Worm (Caenorhabditis elegans) whole organism, L1 larva: ENCODE results near the gene npr-22.

Experiments
- C16A3.4 ChIP-seq: fragments of 150-350 bp; optimal IDR thresholded peaks from 2 replicates; lab custom pipeline; 2014; ENCODE audit warnings: missing biosample characterization, missing genetic modification characterization
- C34B4.2 ChIP-seq: sonication (generic microtip); optimal IDR thresholded peaks from 2 replicates; lab custom pipeline; 2017; ENCODE audit warnings: mild to moderate bottlenecking, missing genetic modification characterization, missing compliant biosample characterization
- F16B12.6 ChIP-seq: fragments of 150-350 bp; optimal IDR thresholded peaks from 2 replicates; lab custom pipeline; 2014; ENCODE audit warnings: missing biosample characterization, missing genetic modification characterization
- aha-1 ChIP-seq: fragments of 150-350 bp; optimal IDR thresholded peaks from 2 replicates; lab custom pipeline; 2014; ENCODE audit warnings: missing biosample characterization, missing genetic modification characterization
- blmp-1 ChIP-seq: fragments of 150-350 bp; optimal IDR thresholded peaks from 2 replicates; lab custom pipeline; 2014; ENCODE audit warnings: missing biosample characterization, missing genetic modification characterization
- ceh-82 ChIP-seq, 3 experiments: fragments of 150-350 bp in 1 of 3; sonication (generic microtip) in 2 of 3; optimal IDR thresholded peaks; 2 replicates each; lab custom pipeline; 2014 to 2017; ENCODE audit warnings: missing biosample characterization in 3 of 3, missing genetic modification characterization in 3 of 3
- ceh-88 ChIP-seq: fragments of 200-800 bp; sonication (Bioruptor generic); IDR thresholded peaks from 2 replicates; pipeline ENCODE4 v1.3.6; 2022; ENCODE audit warnings: missing genetic modification characterization, missing compliant biosample characterization
- ceh-90 ChIP-seq: sonication (generic microtip); optimal IDR thresholded peaks from 2 replicates; lab custom pipeline; 2016; ENCODE audit warnings: missing genetic modification characterization, missing compliant biosample characterization
- ces-1 ChIP-seq: fragments of 150-350 bp; optimal IDR thresholded peaks from 2 replicates; lab custom pipeline; 2014; ENCODE audit warnings: missing biosample characterization, missing genetic modification reagents, missing genetic modification characterization
- dpl-1 ChIP-seq, 3 experiments: fragments of 150-350 bp in 2 of 3; sonication (generic microtip) in 1 of 3; optimal IDR thresholded peaks; 2 replicates each; lab custom pipeline; 2014 to 2017; ENCODE audit warnings: missing biosample characterization in 3 of 3, missing genetic modification characterization in 3 of 3, missing genetic modification reagents in 3 of 3
- dsc-1 ChIP-seq: sonication (generic microtip); optimal IDR thresholded peaks from 2 replicates; lab custom pipeline; 2016; ENCODE audit warnings: mild to moderate bottlenecking, missing genetic modification characterization, missing compliant biosample characterization
- efl-1 ChIP-seq, 4 experiments: fragments of 150-350 bp; optimal IDR thresholded peaks in 3 of 4; peaks in 1 of 4; 1 replicate in 1 of 4; 2 replicates in 3 of 4; lab custom pipeline; 2014; ENCODE audit warnings: missing biosample characterization in 2 of 4, missing genetic modification characterization in 2 of 4, missing genetic modification reagents in 2 of 4
- efl-3 ChIP-seq: fragments of 200-800 bp; sonication (Bioruptor generic); optimal IDR thresholded peaks from 2 replicates; lab custom pipeline; 2018; ENCODE audit warnings: mild to moderate bottlenecking, missing genetic modification characterization, missing compliant biosample characterization
- egl-27 ChIP-seq, 2 experiments: fragments of 150-350 bp in 1 of 2; sonication (generic microtip); optimal IDR thresholded peaks; 3 replicates each; lab custom pipeline; 2017 to 2018; ENCODE audit warnings: missing biosample characterization in 2 of 2, missing genetic modification characterization in 2 of 2, missing genetic modification reagents in 2 of 2
- elt-3 ChIP-seq, 6 experiments: fragments of 150-350 bp in 1 of 6; sonication (generic microtip); optimal IDR thresholded peaks; 2 replicates each; lab custom pipeline; 2017 to 2018; ENCODE audit warnings: missing biosample characterization in 6 of 6, missing genetic modification characterization in 6 of 6, inconsistent platforms in 1 of 6
- ets-5 ChIP-seq: fragments of 200-800 bp; sonication (Bioruptor generic); IDR thresholded peaks from 2 replicates; pipeline ENCODE4 v1.3.6; 2022; ENCODE audit warnings: missing genetic modification characterization, missing compliant biosample characterization
- fkh-4 ChIP-seq: sonication (generic microtip); optimal IDR thresholded peaks from 2 replicates; lab custom pipeline; 2016; ENCODE audit warnings: missing compliant biosample characterization, missing genetic modification characterization, borderline replicate concordance
- grh-1 ChIP-seq: fragments of 200-800 bp; sonication (Bioruptor generic); IDR thresholded peaks from 2 replicates; pipeline ENCODE4 v1.3.6; 2022; ENCODE audit warnings: missing genetic modification reagents, missing genetic modification characterization, missing compliant biosample characterization
- hlh-17 ChIP-seq: fragments of 200-800 bp; sonication (Bioruptor generic); optimal IDR thresholded peaks from 2 replicates; lab custom pipeline; 2018; ENCODE audit warnings: missing genetic modification characterization, mild to moderate bottlenecking, missing compliant biosample characterization, moderate library complexity, borderline replicate concordance
- hpl-2 ChIP-seq: fragments of 150-350 bp; optimal IDR thresholded peaks from 2 replicates; lab custom pipeline; 2014; ENCODE audit warnings: missing biosample characterization, missing genetic modification reagents, missing genetic modification characterization
- isw-1 ChIP-seq: fragments of 200-800 bp; sonication (Bioruptor generic); IDR thresholded peaks from 2 replicates; pipeline ENCODE4 v1.3.6; 2022; ENCODE audit warnings: missing genetic modification characterization, missing compliant biosample characterization
- jun-1 ChIP-seq: fragments of 150-350 bp; optimal IDR thresholded peaks from 2 replicates; lab custom pipeline; 2014; ENCODE audit warnings: missing biosample characterization, missing genetic modification reagents, missing genetic modification characterization
- lin-14 ChIP-seq: fragments of 200-800 bp; sonication (Bioruptor generic); optimal IDR thresholded peaks from 2 replicates; lab custom pipeline; 2018; ENCODE audit warnings: mild to moderate bottlenecking, missing genetic modification characterization, moderate library complexity, missing compliant biosample characterization
- lin-15B ChIP-seq: fragments of 150-350 bp; sonication (generic microtip); optimal IDR thresholded peaks from 3 replicates; lab custom pipeline; 2014; ENCODE audit warnings: missing biosample characterization, missing genetic modification characterization
- lin-35 ChIP-seq, 2 experiments: fragments of 150-350 bp; optimal IDR thresholded peaks; 2 replicates each; lab custom pipeline; 2014; ENCODE audit warnings: missing biosample characterization in 2 of 2, missing genetic modification characterization in 2 of 2, missing genetic modification reagents in 2 of 2
- lin-39 ChIP-seq: fragments of 150-350 bp; optimal IDR thresholded peaks from 2 replicates; lab custom pipeline; 2014; ENCODE audit warnings: missing biosample characterization, missing genetic modification reagents, missing genetic modification characterization
- lir-3 ChIP-seq: sonication (generic microtip); optimal IDR thresholded peaks from 2 replicates; lab custom pipeline; 2016; ENCODE audit warnings: mild to moderate bottlenecking, missing genetic modification characterization, moderate library complexity, missing compliant biosample characterization; ENCODE audit not compliant: poor library complexity
- mdl-1 ChIP-seq, 2 experiments: fragments of 150-350 bp; optimal IDR thresholded peaks; 2 replicates each; lab custom pipeline; 2014 to 2017; ENCODE audit warnings: missing biosample characterization in 2 of 2, missing genetic modification characterization in 2 of 2, inconsistent platforms in 1 of 2
- nhr-11 ChIP-seq: fragments of 150-350 bp; optimal IDR thresholded peaks from 2 replicates; lab custom pipeline; 2014; ENCODE audit warnings: missing biosample characterization, missing genetic modification characterization
- nhr-20 ChIP-seq: sonication (generic microtip); optimal IDR thresholded peaks from 2 replicates; lab custom pipeline; 2016; ENCODE audit warnings: mild to moderate bottlenecking, missing genetic modification characterization, missing compliant biosample characterization
- nhr-84 ChIP-seq: sonication (generic microtip); optimal IDR thresholded peaks from 2 replicates; lab custom pipeline; 2017; ENCODE audit warnings: missing biosample characterization, missing genetic modification characterization
- nhr-85 ChIP-seq: sonication (generic microtip); peaks from one replicate; lab custom pipeline; 2016; ENCODE audit warnings: missing genetic modification characterization, inconsistent platforms, missing compliant biosample characterization
- pax-3 ChIP-seq: fragments of 200-800 bp; sonication (Bioruptor generic); optimal IDR thresholded peaks from 2 replicates; lab custom pipeline; 2018; ENCODE audit warnings: mild to moderate bottlenecking, missing genetic modification characterization, moderate library complexity, missing compliant biosample characterization
- skn-1 ChIP-seq: fragments of 150-350 bp; optimal IDR thresholded peaks from 2 replicates; lab custom pipeline; 2014; ENCODE audit warnings: missing biosample characterization, missing genetic modification characterization
- snu-23 ChIP-seq: sonication (generic microtip); optimal IDR thresholded peaks from 2 replicates; lab custom pipeline; 2016; ENCODE audit warnings: missing genetic modification characterization, missing compliant biosample characterization
- sup-37 ChIP-seq: fragments of 200-800 bp; sonication (Bioruptor generic); optimal IDR thresholded peaks from 2 replicates; lab custom pipeline; 2018; ENCODE audit warnings: mild to moderate bottlenecking, missing genetic modification characterization, missing compliant biosample characterization
- swsn-7 ChIP-seq: sonication (generic microtip); optimal IDR thresholded peaks from 2 replicates; lab custom pipeline; 2016; ENCODE audit warnings: missing genetic modification characterization, missing compliant biosample characterization
- tlp-1 ChIP-seq: fragments of 150-350 bp; optimal IDR thresholded peaks from 2 replicates; lab custom pipeline; 2014; ENCODE audit warnings: missing biosample characterization, missing genetic modification characterization
- unc-130 ChIP-seq: fragments of 150-350 bp; optimal IDR thresholded peaks from 2 replicates; lab custom pipeline; 2017; ENCODE audit warnings: missing biosample characterization, missing genetic modification characterization, inconsistent platforms
- unc-62 ChIP-seq: fragments of 150-350 bp; optimal IDR thresholded peaks from 2 replicates; lab custom pipeline; 2014; ENCODE audit warnings: missing biosample characterization, missing genetic modification reagents, missing genetic modification characterization
- unc-86 ChIP-seq: sonication (generic microtip); optimal IDR thresholded peaks from 2 replicates; lab custom pipeline; 2016; ENCODE audit warnings: missing genetic modification characterization, missing compliant biosample characterization
- unc-98 ChIP-seq: fragments of 200-800 bp; sonication (Bioruptor generic); IDR thresholded peaks from 2 replicates; pipeline ENCODE4 v1.3.6; 2022; ENCODE audit warnings: missing genetic modification characterization, missing compliant biosample characterization
- vab-15 ChIP-seq: sonication (generic microtip); optimal IDR thresholded peaks from 2 replicates; lab custom pipeline; 2017; ENCODE audit warnings: missing genotype, mild to moderate bottlenecking, missing genetic modification characterization, missing compliant biosample characterization
- xbp-1 ChIP-seq: sonication (generic microtip); optimal IDR thresholded peaks from 2 replicates; lab custom pipeline; 2016; ENCODE audit warnings: missing genetic modification characterization, missing compliant biosample characterization
- zag-1 ChIP-seq: fragments of 150-350 bp; optimal IDR thresholded peaks from 2 replicates; lab custom pipeline; 2014; ENCODE audit warnings: missing biosample characterization, missing genetic modification characterization
- zip-4 ChIP-seq: fragments of 200-800 bp; sonication (Bioruptor generic); optimal IDR thresholded peaks from 2 replicates; lab custom pipeline; 2018; ENCODE audit warnings: mild to moderate bottlenecking, missing genetic modification characterization, moderate library complexity, missing compliant biosample characterization
- ztf-11 ChIP-seq, 2 experiments: sonication (generic microtip); optimal IDR thresholded peaks; 2 replicates each; lab custom pipeline; 2016 to 2017; ENCODE audit warnings: missing genetic modification characterization in 2 of 2, missing biosample characterization in 1 of 2, missing compliant biosample characterization in 1 of 2

The npr-22 gene

DNA sequence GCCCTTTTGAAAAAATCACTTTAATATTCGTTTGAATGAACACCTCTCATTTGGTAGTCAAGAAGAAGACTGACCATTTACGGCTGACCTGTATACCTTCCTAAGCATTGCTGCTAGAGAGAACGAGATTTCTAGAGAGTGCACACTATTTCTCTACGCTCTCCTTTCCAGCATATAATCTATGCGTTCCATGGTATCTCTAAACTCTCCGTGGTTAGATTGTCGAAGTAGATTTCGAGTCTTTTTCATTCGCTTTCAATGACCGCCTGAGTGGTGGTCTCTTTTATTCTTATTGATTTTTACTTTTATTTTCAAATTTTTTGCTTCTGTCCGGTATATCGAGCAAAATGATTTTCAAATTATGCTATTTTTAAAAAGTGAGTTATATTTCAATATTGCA, 38.3 kb downstream of the npr-22 start (continued):
- no peak for TF ChIP-seq dsc-1 (tag; lab: Kevin White, UChicago)
- TF ChIP-seq nhr-20 (tag; lab: Kevin White, UChicago), result no peak
- peak in 1 of 2 experiments; percentile 4 for TF ChIP-seq mdl-1 (tag; optimal IDR thresholded peaks at IDR 0.05; lab: Kevin White, UChicago)
- TF ChIP-seq hpl-2 (GFP tag; lab: Kevin White, UChicago), result no peak
- no peak for TF ChIP-seq efl-3
- TF ChIP-seq F16B12.6, result no peak
- peak; percentile 19 for TF ChIP-seq nhr-85
- TF ChIP-seq unc-62 (GFP tag; lab: Kevin White, UChicago), result no peak
- TF ChIP-seq jun-1 (tag; lab: Kevin White, UChicago), result no peak
- TF ChIP-seq xbp-1 (tag; lab: Kevin White, UChicago), result no peak
- TF ChIP-seq snu-23 (GFP tag; lab: Kevin White, UChicago), result peak; percentile 48
- TF ChIP-seq unc-86 (tag; lab: Kevin White, UChicago), result no peak
- no peak for TF ChIP-seq ets-5 (GFP tag; lab: Robert Waterston, UW)
- TF ChIP-seq isw-1, result no peak
- TF ChIP-seq aha-1 (tag; lab: Kevin White, UChicago), result no peak
- TF ChIP-seq zip-4 (GFP tag; lab: Kevin White, UChicago), result no peak
- TF ChIP-seq ces-1 (GFP tag; lab: Kevin White, UChicago), result no peak
- no peak for TF ChIP-seq unc-98 (GFP tag; lab: Robert Waterston, UW)
- TF ChIP-seq C16A3.4 (tag; lab: Kevin White, UChicago), result no peak
- TF ChIP-seq ceh-90, result no peak
- TF ChIP-seq lir-3 (tag; lab: Kevin White, UChicago), result peak; percentile 0
- no peak for TF ChIP-seq pax-3 (tag; lab: Kevin White, UChicago)
- no peak for TF ChIP-seq lin-39
- peak; percentile 62 for TF ChIP-seq lin-14 (GFP tag; lab: Kevin White, UChicago)
- TF ChIP-seq dpl-1 (GFP tag; optimal IDR thresholded peaks at IDR 0.05; lab: Kevin White, UChicago), result peak in 1 of 3 experiments; percentile 21
- TF ChIP-seq ceh-82 (tag; optimal IDR thresholded peaks at IDR 0.05; lab: Kevin White, UChicago), result peak in 2 of 3 experiments; percentile 3 to 39
- peak; percentile 63 to 82 for TF ChIP-seq efl-1 (optimal IDR thresholded peaks at IDR 0.05; lab: Kevin White, UChicago)
- peak in 1 of 2 experiments; percentile 12 for TF ChIP-seq efl-1 (GFP tag; optimal IDR thresholded peaks at IDR 0.05 in 1 of 2; lab: Kevin White, UChicago)
- peak; percentile 14 for TF ChIP-seq swsn-7 (tag; lab: Kevin White, UChicago)
- no peak for TF ChIP-seq zag-1 (tag; lab: Kevin White, UChicago)
- no peak for TF ChIP-seq tlp-1 (tag; lab: Kevin White, UChicago)
- no peak for TF ChIP-seq grh-1 (GFP tag; lab: Robert Waterston, UW)
- TF ChIP-seq vab-15, result no peak
- TF ChIP-seq C34B4.2 (tag; lab: Kevin White, UChicago), result no peak
- TF ChIP-seq hlh-17 (GFP tag; lab: Kevin White, UChicago), result no peak
- TF ChIP-seq lin-15B (tag; lab: Kevin White, UChicago), result no peak
- TF ChIP-seq skn-1 (tag; lab: Kevin White, UChicago), result no peak
- TF ChIP-seq egl-27 (tag; optimal IDR thresholded peaks at IDR 0.05; lab: Kevin White, UChicago), result no peak
- TF ChIP-seq blmp-1 (tag; lab: Kevin White, UChicago), result peak; percentile 86
- TF ChIP-seq unc-130 (tag; lab: Kevin White, UChicago), result no peak

- TF ChIP-seq elt-3 (tag; optimal IDR thresholded peaks at IDR 0.05; lab: Kevin White, UChicago), result peak in 1 of 6 experiments; percentile 74
- no peak for TF ChIP-seq unc-98 (GFP tag; lab: Robert Waterston, UW)
- TF ChIP-seq nhr-20 (tag; lab: Kevin White, UChicago), result no peak
- no peak for TF ChIP-seq ztf-11 (tag; optimal IDR thresholded peaks at IDR 0.05; lab: Kevin White, UChicago)
- TF ChIP-seq nhr-11 (tag; lab: Kevin White, UChicago), result no peak
- TF ChIP-seq ceh-88 (GFP tag; lab: Robert Waterston, UW), result no peak
- TF ChIP-seq snu-23 (GFP tag; lab: Kevin White, UChicago), result peak; percentile 17
- peak in 1 of 2 experiments; percentile 63 for TF ChIP-seq lin-35 (GFP tag; optimal IDR thresholded peaks at IDR 0.05; lab: Kevin White, UChicago)
- peak; percentile 47 for TF ChIP-seq blmp-1 (tag; lab: Kevin White, UChicago)
- TF ChIP-seq fkh-4 (tag; lab: Kevin White, UChicago), result no peak
- TF ChIP-seq efl-1 (optimal IDR thresholded peaks at IDR 0.05; lab: Kevin White, UChicago), result no peak
- peak; percentile 15 to 94 for TF ChIP-seq efl-1 (GFP tag; optimal IDR thresholded peaks at IDR 0.05 in 1 of 2; lab: Kevin White, UChicago)
- TF ChIP-seq nhr-84, result no peak
- no peak for TF ChIP-seq sup-37 (GFP tag; lab: Kevin White, UChicago)
- peak in 1 of 3 experiments; percentile 25 for TF ChIP-seq dpl-1 (GFP tag; optimal IDR thresholded peaks at IDR 0.05; lab: Kevin White, UChicago)
- TF ChIP-seq dsc-1 (tag; lab: Kevin White, UChicago), result no peak
These were observed 41.6 kb downstream of the npr-22 start, which contains the start of gene Y59H11AR.4 for ce11 chrIV:8600712-8601330. TSS of gene Y59H11AR.4 (minus strand) at chrIV:8600762.
